Worm (Caenorhabditis elegans): Measurements from ENCODE around the gene znf-598.

DNA sequence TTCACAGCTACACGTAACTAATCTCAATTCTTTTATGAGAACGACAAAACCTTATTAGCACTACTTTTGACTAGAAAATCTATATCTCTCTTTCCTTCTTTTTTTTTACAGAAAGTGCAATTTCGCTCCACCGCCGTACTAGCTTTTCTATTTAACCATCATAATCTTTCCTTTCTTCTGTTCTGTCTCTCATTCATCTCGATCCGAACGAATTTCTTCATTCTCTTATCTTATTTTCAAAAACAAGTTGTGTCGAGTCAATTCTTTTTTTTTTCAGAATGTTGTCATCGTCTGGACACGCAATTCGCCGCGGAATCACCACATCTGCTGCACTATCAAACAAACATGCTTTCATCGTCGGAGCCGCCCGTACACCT lies 47.9 kb downstream of the znf-598 start, which contains the start of gene kat-1:
- no peak for TF ChIP-seq pha-4 (tag; optimal IDR thresholded peaks at IDR 0.05)
- no peak for TF ChIP-seq lin-11 (tag; optimal IDR thresholded peaks at IDR 0.05)
- TF ChIP-seq fax-1 (tag; optimal IDR thresholded peaks at IDR 0.05) = no peak
- TF ChIP-seq unc-3 (GFP tag; conservative IDR thresholded peaks at IDR 0.05) = no peak
- TF ChIP-seq unc-3 (tag; optimal IDR thresholded peaks at IDR 0.05) = no peak
- TF ChIP-seq ama-1 (optimal IDR thresholded peaks at IDR 0.05) = no peak
- no peak for TF ChIP-seq nfya-1 (tag; optimal IDR thresholded peaks at IDR 0.05)
- no peak for TF ChIP-seq pqm-1 (tag; optimal IDR thresholded peaks at IDR 0.05)
- no peak for TF ChIP-seq elt-2 (tag; optimal IDR thresholded peaks at IDR 0.05)
- TF ChIP-seq dve-1 (tag; optimal IDR thresholded peaks at IDR 0.05) = no peak
- TF ChIP-seq ceh-48 (tag; optimal IDR thresholded peaks at IDR 0.05) = no peak
- no peak for TF ChIP-seq nhr-11 (tag; optimal IDR thresholded peaks at IDR 0.05)
- no peak for TF ChIP-seq C38D4.7 (GFP tag; optimal IDR thresholded peaks at IDR 0.05)

All from whole organism, late embryonic.